Worm (Caenorhabditis elegans): Measurements from ENCODE around the gene kqt-3.

kqt-3 gene

ce11 chrII:13664416-13664815 lies 31.7 kb upstream of the kqt-3 start (continued):
- no peak for TF ChIP-seq pha-4 (GFP tag; IDR thresholded peaks at IDR 0.05)
- TF ChIP-seq pha-4 (tag; optimal IDR thresholded peaks at IDR 0.05), result no peak
- peak in 1 of 2 experiments; percentile 40 for TF ChIP-seq mdl-1 (tag; optimal IDR thresholded peaks at IDR 0.05)
- no peak for TF ChIP-seq Y75B8A.6 (GFP tag; IDR thresholded peaks at IDR 0.05)
- no peak for TF ChIP-seq aly-2 (tag; optimal IDR thresholded peaks at IDR 0.05)
- no peak for TF ChIP-seq nhr-10 (tag; optimal IDR thresholded peaks at IDR 0.05)
- no peak for TF ChIP-seq vab-7 (GFP tag; IDR thresholded peaks at IDR 0.05)
- peak; percentile 60 for TF ChIP-seq nhr-48 (tag; optimal IDR thresholded peaks at IDR 0.05)
- TF ChIP-seq zfp-2 (tag; optimal IDR thresholded peaks at IDR 0.05), result no peak
- no peak for TF ChIP-seq nhr-11 (tag; optimal IDR thresholded peaks at IDR 0.05)
- no peak for TF ChIP-seq zip-2 (tag; optimal IDR thresholded peaks at IDR 0.05)
- TF ChIP-seq daf-19 (GFP tag; conservative IDR thresholded peaks at IDR 0.05), result no peak
- TF ChIP-seq sdz-12 (GFP tag; optimal IDR thresholded peaks at IDR 0.05), result no peak
- TF ChIP-seq daf-8 (GFP tag; IDR thresholded peaks at IDR 0.05), result no peak

- no peak for TF ChIP-seq gei-8 (GFP tag; optimal IDR thresholded peaks at IDR 0.05)
- TF ChIP-seq nhr-76 (tag; optimal IDR thresholded peaks at IDR 0.05), result no peak
- TF ChIP-seq ceh-82 (tag; optimal IDR thresholded peaks at IDR 0.05), result no peak
- TF ChIP-seq F26F4.8 (GFP tag; conservative IDR thresholded peaks at IDR 0.05), result no peak
- peak; percentile 69 for TF ChIP-seq aha-1 (tag)
- no peak for TF ChIP-seq vab-7 (GFP tag; IDR thresholded peaks at IDR 0.05)
- TF ChIP-seq lsy-2 (tag; optimal IDR thresholded peaks at IDR 0.05), result peak in 1 of 2 experiments; percentile 78
- TF ChIP-seq aly-2 (tag; optimal IDR thresholded peaks at IDR 0.05), result no peak
- no peak for TF ChIP-seq F10B5.3 (tag; optimal IDR thresholded peaks at IDR 0.05)
- TF ChIP-seq mdl-1 (tag; optimal IDR thresholded peaks at IDR 0.05), result peak in 1 of 2 experiments; percentile 54
- TF ChIP-seq dmd-6 (GFP tag; IDR thresholded peaks at IDR 0.05), result peak; percentile 85
- TF ChIP-seq nhr-237 (tag; optimal IDR thresholded peaks at IDR 0.05), result no peak
- TF ChIP-seq hlh-11 (tag; optimal IDR thresholded peaks at IDR 0.05), result peak; percentile 81
- peak; percentile 85 for TF ChIP-seq nhr-77 (tag; optimal IDR thresholded peaks at IDR 0.05)
- TF ChIP-seq nhr-48 (tag; optimal IDR thresholded peaks at IDR 0.05), result peak; percentile 88
- TF ChIP-seq dve-1 (tag; optimal IDR thresholded peaks at IDR 0.05; ENCODE audit: insufficient read depth), result peak; percentile 93
- peak; percentile 85 for TF ChIP-seq pqm-1 (tag; optimal IDR thresholded peaks at IDR 0.05)
- no peak for TF ChIP-seq daf-16 (GFP tag; optimal IDR thresholded peaks at IDR 0.05)
- peak; percentile 88 for TF ChIP-seq daf-16 (tag; optimal IDR thresholded peaks at IDR 0.05)
- TF ChIP-seq lim-7 (GFP tag; IDR thresholded peaks at IDR 0.05), result no peak
- no peak for TF ChIP-seq ama-1 (optimal IDR thresholded peaks at IDR 0.05)
- TF ChIP-seq ceh-32 (tag; optimal IDR thresholded peaks at IDR 0.05; ENCODE audit: poor library complexity), result no peak
- TF ChIP-seq ceh-44 (GFP tag; IDR thresholded peaks at IDR 0.05), result no peak
- peak; percentile 31 for TF ChIP-seq mxl-3 (GFP tag; optimal IDR thresholded peaks at IDR 0.05)
- TF ChIP-seq nhr-10 (tag; optimal IDR thresholded peaks at IDR 0.05), result peak; percentile 5
- TF ChIP-seq mep-1 (tag; optimal IDR thresholded peaks at IDR 0.05), result peak; percentile 8
- TF ChIP-seq zfp-2 (tag; optimal IDR thresholded peaks at IDR 0.05), result no peak
- TF ChIP-seq php-3 (GFP tag; IDR thresholded peaks at IDR 0.05), result peak; percentile 67
- peak; percentile 22 for TF ChIP-seq hlh-30 (tag; optimal IDR thresholded peaks at IDR 0.05; ENCODE audit: insufficient read depth)
- peak; percentile 82 for TF ChIP-seq nhr-28 (tag; optimal IDR thresholded peaks at IDR 0.05)
Observed at ce11 chrII:13664993-13665680, 30.9 kb upstream of the kqt-3 start.

ce11 chrII:13668844-13669441 lies 27.1 kb upstream of the kqt-3 start, which contains the start of gene C31C9.7:
Gene C31C9.7, plus strand, starts transcription at chrII:13669104.
- peak; percentile 77 for TF ChIP-seq hlh-11 (tag; optimal IDR thresholded peaks at IDR 0.05)
- TF ChIP-seq ama-1 (optimal IDR thresholded peaks at IDR 0.05), result peak; percentile 80
- 0 out of 2 replicates have a peak, but pooled peaks have one; percentile 22 for TF ChIP-seq Y105C5A.15 (GFP tag; IDR thresholded peaks at IDR 0.05)
- no peak for TF ChIP-seq F10B5.3 (tag; optimal IDR thresholded peaks at IDR 0.05)
- peak; percentile 9 for TF ChIP-seq nhr-28 (tag; optimal IDR thresholded peaks at IDR 0.05)
- no peak for TF ChIP-seq Y75B8A.6 (GFP tag; IDR thresholded peaks at IDR 0.05)
- peak; percentile 81 for TF ChIP-seq nhr-48 (tag; optimal IDR thresholded peaks at IDR 0.05)
- TF ChIP-seq set-16 (GFP tag; IDR thresholded peaks at IDR 0.05), result peak; percentile 94
- peak; percentile 25 for TF ChIP-seq hlh-30 (tag; optimal IDR thresholded peaks at IDR 0.05; ENCODE audit: insufficient read depth)
- TF ChIP-seq nhr-42 (GFP tag; IDR thresholded peaks at IDR 0.05), result no peak
- peak; percentile 28; the same call in 1 of the 2 replicates for TF ChIP-seq egl-43 (GFP tag; IDR thresholded peaks at IDR 0.05)
- no peak for TF ChIP-seq jun-1 (tag; optimal IDR thresholded peaks at IDR 0.05)
- TF ChIP-seq dmd-6 (GFP tag; IDR thresholded peaks at IDR 0.05), result peak; percentile 73
- TF ChIP-seq mdl-1 (tag; optimal IDR thresholded peaks at IDR 0.05), result peak in 1 of 2 experiments; percentile 20
- no peak for TF ChIP-seq arid-1 (GFP tag; conservative IDR thresholded peaks at IDR 0.05)
